Worm (Caenorhabditis elegans) whole organism, L4/young adult: ENCODE measurements around the gene ZK185.3.

Experiments used
- dao-5 ChIP-seq: sonication (generic microtip); optimal IDR thresholded peaks from 2 replicates; lab custom pipeline; 2016; ENCODE audit warnings: missing genotype, missing genetic modification characterization, moderate library complexity, missing compliant biosample characterization
- him-1 ChIP-seq: sonication (generic microtip); optimal IDR thresholded peaks from 2 replicates; lab custom pipeline; 2016; ENCODE audit warnings: missing genotype, missing genetic modification reagents, missing genetic modification characterization, missing compliant biosample characterization

DNA sequence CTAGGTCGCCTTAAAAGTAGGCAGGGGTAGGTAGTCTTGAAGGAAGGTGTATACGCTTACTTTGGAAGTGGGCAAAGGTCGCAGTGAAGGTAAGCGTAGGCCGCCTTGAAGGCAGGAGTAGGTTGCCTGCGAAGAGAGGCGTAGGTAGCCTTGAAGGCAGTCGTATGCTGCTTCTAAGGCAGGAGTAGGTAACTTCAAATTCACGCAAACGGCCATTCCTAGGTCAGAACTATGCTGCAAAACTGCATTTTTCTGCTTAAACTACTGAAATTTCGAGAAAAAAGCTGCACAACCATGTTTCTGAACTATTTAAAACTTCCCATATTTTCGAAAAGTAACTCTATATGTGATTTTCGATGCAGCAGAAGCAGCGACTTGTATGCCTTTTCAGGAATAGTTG, 49.2 kb upstream of the ZK185.3 start:
- TF ChIP-seq him-1 (tag; lab: Kevin White, UChicago) (no peak), dao-5 (no peak)
